Worm (Caenorhabditis elegans): ENCODE results near the gene C46E10.8.

DNA sequence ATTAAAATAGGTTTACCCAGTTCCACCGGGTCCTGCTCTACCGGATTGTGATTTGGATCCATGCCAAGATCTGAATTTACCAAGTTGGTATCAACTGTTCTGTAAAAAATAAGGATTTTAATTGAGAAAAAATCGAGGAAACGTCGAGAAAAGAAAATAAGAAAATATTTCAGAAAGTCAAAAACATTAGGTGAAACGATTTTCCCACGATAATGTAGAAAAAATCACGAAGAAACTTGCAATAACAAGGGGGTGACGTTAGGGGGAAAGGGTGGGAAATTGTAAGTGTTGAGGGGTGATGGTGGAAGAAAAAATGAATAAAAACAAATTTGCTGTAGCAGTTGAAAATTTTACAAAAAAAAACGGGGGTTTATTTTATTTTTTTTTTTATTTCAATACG lies 45.2 kb upstream of the C46E10.8 start, which contains the start of gene T24E12.10:
- TF ChIP-seq cog-1 (tag; optimal IDR thresholded peaks at IDR 0.05) (no peak), flt-1 (GFP tag; IDR thresholded peaks at IDR 0.05) (no peak), ztf-29 (GFP tag; IDR thresholded peaks at IDR 0.05) (no peak), med-1 (GFP tag; optimal IDR thresholded peaks at IDR 0.05; ENCODE audit: insufficient read depth) (no peak), T22C8.4 (GFP tag; IDR thresholded peaks at IDR 0.05) (no peak)
